Fruit fly (Drosophila melanogaster): ENCODE measurements around the gene Lint-O.

Gene Lint-O

DNA sequence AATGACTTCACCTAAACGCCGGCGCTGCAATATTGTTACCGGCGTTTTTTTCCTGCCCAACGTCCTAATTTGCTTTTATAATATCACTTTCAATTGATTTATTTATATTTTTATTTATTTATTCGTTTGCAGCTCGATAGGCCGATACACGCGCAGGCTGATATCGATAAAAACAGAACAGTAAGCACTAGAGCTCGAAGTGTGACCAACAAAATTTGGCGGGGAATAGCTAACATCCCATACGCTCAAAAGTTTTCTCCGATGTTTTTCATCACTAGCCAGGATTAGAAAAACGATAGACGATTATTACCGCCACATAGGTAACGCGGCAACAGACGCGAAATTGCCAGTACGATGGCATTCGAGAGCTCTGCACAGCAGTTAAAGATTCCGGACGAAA lies 15.3 kb downstream of the Lint-O start, which contains the start of the genes CG2685 and CG2694 (continued):
- TF ChIP-seq CG9797 (GFP tag; optimal IDR thresholded peaks at IDR 0.05) (peak; percentile 72), CG5180 (GFP tag; optimal IDR thresholded peaks at IDR 0.05) (no peak), bab2 (GFP tag; optimal IDR thresholded peaks at IDR 0.05) (no peak), CG12744 (GFP tag; optimal IDR thresholded peaks at IDR 0.05) (no peak), CG14710 (tag; optimal IDR thresholded peaks at IDR 0.05) (peak; percentile 13), MESR4 (GFP tag; optimal IDR thresholded peaks at IDR 0.05) (peak; percentile 41), az2 (GFP tag; optimal IDR thresholded peaks at IDR 0.05) (no peak), CTCF (GFP tag; optimal IDR thresholded peaks at IDR 0.05) (no peak), trem (tag; optimal IDR thresholded peaks at IDR 0.05) (peak; percentile 29), HLHmδ (GFP tag; optimal IDR thresholded peaks at IDR 0.05) (no peak), CG42726 (GFP tag; IDR thresholded peaks at IDR 0.05; ENCODE audit: partially characterized antibody) (peak; percentile 44; the same call in 1 of the 2 replicates), CG13287 (GFP tag; IDR thresholded peaks at IDR 0.05; ENCODE audit: partially characterized antibody) (peak; percentile 82), CG10274 (GFP tag; optimal IDR thresholded peaks at IDR 0.05) (no peak), CG7556 (GFP tag; optimal IDR thresholded peaks at IDR 0.05) (no peak), Elba2 (GFP tag; optimal IDR thresholded peaks at IDR 0.05) (no peak), nerfin-2 (GFP tag; IDR thresholded peaks at IDR 0.05; ENCODE audit: partially characterized antibody) (peak; percentile 58; the same call in 1 of the 2 replicates), Opbp (GFP tag; IDR thresholded peaks at IDR 0.05; ENCODE audit: partially characterized antibody) (peak; percentile 81), Ets97D (GFP tag; optimal IDR thresholded peaks at IDR 0.05) (peak; percentile 34), unc-4 (GFP tag; IDR thresholded peaks at IDR 0.05; ENCODE audit: partially characterized antibody) (peak; percentile 75), CG1024 (GFP tag; IDR thresholded peaks at IDR 0.05) (no peak), Drgx (GFP tag; IDR thresholded peaks at IDR 0.05) (no peak), amos (GFP tag; IDR thresholded peaks at IDR 0.05; ENCODE audit: partially characterized antibody) (peak; percentile 80), org-1 (GFP tag; optimal IDR thresholded peaks at IDR 0.05) (no peak), ato (GFP tag; IDR thresholded peaks at IDR 0.05; ENCODE audit: partially characterized antibody) (peak; percentile 68), tin (GFP tag; optimal IDR thresholded peaks at IDR 0.05) (no peak), peb (GFP tag; IDR thresholded peaks at IDR 0.05) (no peak), CG2199 (GFP tag; IDR thresholded peaks at IDR 0.05) (no peak), zf30C (GFP tag; optimal IDR thresholded peaks at IDR 0.05) (no peak), CG13775 (GFP tag; optimal IDR thresholded peaks at IDR 0.05) (no peak), CG1602 (GFP tag; optimal IDR thresholded peaks at IDR 0.05) (no peak), CG9876 (GFP tag; optimal IDR thresholded peaks at IDR 0.05) (no peak), HmgD (GFP tag; optimal IDR thresholded peaks at IDR 0.05) (no peak), CG14860 (GFP tag; IDR thresholded peaks at IDR 0.05; ENCODE audit: partially characterized antibody) (peak; percentile 65), vnd (GFP tag; IDR thresholded peaks at IDR 0.05; ENCODE audit: partially characterized antibody) (peak; percentile 67), MBD-R2 (GFP tag; IDR thresholded peaks at IDR 0.05) (peak; percentile 83), CG17361 (GFP tag; IDR thresholded peaks at IDR 0.05) (no peak)

DNA sequence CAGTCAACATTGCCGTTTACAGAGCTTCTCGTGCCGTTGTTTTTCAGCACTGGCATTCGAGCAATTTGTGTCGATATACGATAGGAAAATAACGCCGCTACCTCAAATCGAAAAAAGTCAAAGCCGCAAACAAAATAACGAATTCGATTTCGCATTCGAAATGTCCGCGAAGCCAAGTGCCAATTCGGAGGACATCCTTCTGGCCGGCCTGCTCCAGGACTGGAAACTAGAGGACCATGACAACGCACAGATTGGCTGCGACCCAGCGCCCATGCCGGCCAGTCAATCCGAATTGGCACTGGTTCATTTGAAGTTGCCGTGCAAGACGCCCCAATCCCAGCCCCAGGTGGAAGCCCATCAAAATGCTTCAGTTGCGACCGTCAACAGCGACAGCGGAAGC lies 16.2 kb downstream of the Lint-O start:
- TF ChIP-seq ara (GFP tag; IDR thresholded peaks at IDR 0.05) = 0 out of 2 replicates have a peak, but pooled peaks have one; percentile 26
- TF ChIP-seq dmrt99B (tag; optimal IDR thresholded peaks at IDR 0.05) = no peak
- peak; percentile 31 for TF ChIP-seq phol (tag; optimal IDR thresholded peaks at IDR 0.05)
- TF ChIP-seq HHEX (GFP tag; optimal IDR thresholded peaks at IDR 0.05) = no peak
- no peak for TF ChIP-seq so (GFP tag; IDR thresholded peaks at IDR 0.05)
- TF ChIP-seq CG3847 (GFP tag; IDR thresholded peaks at IDR 0.05) = peak; percentile 52
- peak; percentile 62 for TF ChIP-seq CG13287 (GFP tag; IDR thresholded peaks at IDR 0.05; ENCODE audit: partially characterized antibody)
- no peak for TF ChIP-seq BtbVII (GFP tag; optimal IDR thresholded peaks at IDR 0.05)
- no peak for TF ChIP-seq MESR4 (GFP tag; optimal IDR thresholded peaks at IDR 0.05)
- TF ChIP-seq slbo (GFP tag; IDR thresholded peaks at IDR 0.05) = no peak
- TF ChIP-seq CG42726 (GFP tag; IDR thresholded peaks at IDR 0.05; ENCODE audit: partially characterized antibody) = peak; percentile 37; the same call in 1 of the 2 replicates
- TF ChIP-seq CG2678 (tag; optimal IDR thresholded peaks at IDR 0.05) = no peak
- no peak for TF ChIP-seq CG11504 (tag; optimal IDR thresholded peaks at IDR 0.05)
- TF ChIP-seq CG17361 (GFP tag; IDR thresholded peaks at IDR 0.05) = no peak
- TF ChIP-seq CG7556 (GFP tag; optimal IDR thresholded peaks at IDR 0.05) = no peak
- TF ChIP-seq tna (GFP tag; IDR thresholded peaks at IDR 0.05; ENCODE audit: partially characterized antibody) = peak; percentile 16; the same call in 1 of the 2 replicates
- no peak for TF ChIP-seq H15 (GFP tag; IDR thresholded peaks at IDR 0.05)
- no peak for TF ChIP-seq tup (GFP tag; optimal IDR thresholded peaks at IDR 0.05)
- TF ChIP-seq dati (GFP tag; IDR thresholded peaks at IDR 0.05) = no peak
- no peak for TF ChIP-seq Tbp (GFP tag; optimal IDR thresholded peaks at IDR 0.05)
- TF ChIP-seq nerfin-2 (GFP tag; IDR thresholded peaks at IDR 0.05; ENCODE audit: partially characterized antibody) = no peak; the same call in 1 of the 2 replicates
